Worm (Caenorhabditis elegans) whole organism, late embryonic: ENCODE data around the gene myrf-2.

Source experiments
- F13H6.1 ChIP-seq: sonication (generic microtip); optimal IDR thresholded peaks from 2 replicates; lab custom pipeline; 2016; ENCODE audit warnings: missing genetic modification characterization, missing compliant biosample characterization
- ama-1 ChIP-seq: fragments of 150-350 bp; optimal IDR thresholded peaks from 2 replicates; lab custom pipeline; 2014
- ceh-18 ChIP-seq: sonication (generic microtip); optimal IDR thresholded peaks from 2 replicates; lab custom pipeline; 2016; ENCODE audit warnings: missing genetic modification characterization, missing compliant biosample characterization
- ceh-6 ChIP-seq: fragments of 200-800 bp; sonication (Bioruptor generic); optimal IDR thresholded peaks from 2 replicates; lab custom pipeline; 2018; ENCODE audit warnings: mild to moderate bottlenecking, missing genetic modification characterization, missing compliant biosample characterization
- dve-1 ChIP-seq: sonication (generic microtip); optimal IDR thresholded peaks from 2 replicates; lab custom pipeline; 2017; ENCODE audit warnings: antibody characterized with exemption, mild to moderate bottlenecking, missing genetic modification characterization, missing compliant biosample characterization
- elt-2 ChIP-seq: sonication (generic microtip); optimal IDR thresholded peaks from 2 replicates; lab custom pipeline; 2016; ENCODE audit warnings: missing genetic modification reagents, missing genetic modification characterization, missing compliant biosample characterization
- hlh-6 ChIP-seq: sonication (generic microtip); optimal IDR thresholded peaks from 2 replicates; lab custom pipeline; 2016; ENCODE audit warnings: missing genotype, missing genetic modification characterization, missing compliant biosample characterization
- lin-11 ChIP-seq: fragments of 200-800 bp; sonication (Bioruptor generic); optimal IDR thresholded peaks from 2 replicates; lab custom pipeline; 2018; ENCODE audit warnings: mild to moderate bottlenecking, missing genetic modification characterization, missing compliant biosample characterization
- odd-2 ChIP-seq: sonication (generic microtip); optimal IDR thresholded peaks from 2 replicates; lab custom pipeline; 2017; ENCODE audit warnings: antibody characterized with exemption, mild to moderate bottlenecking, missing genetic modification characterization, missing compliant biosample characterization
- pag-3 ChIP-seq: sonication (generic microtip); optimal IDR thresholded peaks from 2 replicates; lab custom pipeline; 2016; ENCODE audit warnings: missing compliant biosample characterization, missing genetic modification characterization, borderline replicate concordance
- pat-9 ChIP-seq: fragments of 200-800 bp; sonication (Bioruptor generic); optimal IDR thresholded peaks from 2 replicates; lab custom pipeline; 2018; ENCODE audit warnings: mild to moderate bottlenecking, missing genetic modification characterization, moderate library complexity, missing compliant biosample characterization
- pha-4 ChIP-seq: fragments of 150-350 bp; optimal IDR thresholded peaks from 2 replicates; lab custom pipeline; 2018; ENCODE audit warnings: missing biosample characterization, missing genetic modification reagents, missing genetic modification characterization
- rnt-1 ChIP-seq: sonication (generic microtip); optimal IDR thresholded peaks from 2 replicates; lab custom pipeline; 2016; ENCODE audit warnings: missing genetic modification characterization, missing compliant biosample characterization
- tbx-2 ChIP-seq: sonication (generic microtip); optimal IDR thresholded peaks from 2 replicates; lab custom pipeline; 2016; ENCODE audit warnings: missing genetic modification characterization, missing compliant biosample characterization

DNA sequence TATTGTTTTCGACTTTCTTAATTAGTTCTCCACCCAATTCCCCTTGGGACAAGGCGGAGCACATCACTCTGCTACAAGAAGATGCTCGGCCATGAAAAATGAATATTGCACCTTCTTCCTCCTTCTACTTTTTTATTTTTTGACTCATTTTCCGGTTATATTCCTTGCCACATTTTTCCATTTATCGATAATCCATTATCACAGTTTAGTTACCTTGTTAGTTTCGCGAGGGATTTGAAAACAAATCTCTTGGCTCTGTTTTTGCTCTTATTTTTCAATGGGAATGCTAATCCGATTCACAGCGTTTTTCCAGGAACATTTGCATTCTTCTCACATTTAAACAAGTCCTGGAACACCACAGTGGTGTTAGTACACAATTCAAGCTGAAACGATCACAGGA is 27.2 kb downstream of the myrf-2 start, which contains the start of gene rnp-9:
- no peak for TF ChIP-seq lin-11 (tag; lab: Kevin White, UChicago)
- no peak for TF ChIP-seq elt-2 (tag; lab: Kevin White, UChicago)
- TF ChIP-seq pat-9 (tag; lab: Kevin White, UChicago) = no peak
- TF ChIP-seq rnt-1 (tag; lab: Kevin White, UChicago) = no peak
- no peak for TF ChIP-seq ceh-6 (GFP tag; lab: Kevin White, UChicago)
- no peak for TF ChIP-seq F13H6.1 (tag; lab: Kevin White, UChicago)
- TF ChIP-seq tbx-2 (tag; lab: Kevin White, UChicago) = no peak
- no peak for TF ChIP-seq ceh-18 (tag; lab: Kevin White, UChicago)
- no peak for TF ChIP-seq odd-2
- TF ChIP-seq dve-1 (tag; lab: Kevin White, UChicago) = no peak
- no peak for TF ChIP-seq pha-4 (tag; lab: Kevin White, UChicago)
- TF ChIP-seq pag-3 = no peak
- TF ChIP-seq hlh-6 (tag; lab: Kevin White, UChicago) = no peak
- no peak for TF ChIP-seq ama-1
